Worm (Caenorhabditis elegans) whole organism, early embryonic: ENCODE data around the gene mrpl-22.

ENCODE experiments used
- B0310.2 ChIP-seq: sonication (generic microtip); optimal IDR thresholded peaks from 2 replicates; lab custom pipeline; 2016; ENCODE audit warnings: mild to moderate bottlenecking, missing genetic modification characterization, missing compliant biosample characterization
- F13C5.2 ChIP-seq: sonication (generic microtip); optimal IDR thresholded peaks from 2 replicates; lab custom pipeline; 2017; ENCODE audit warnings: mild to moderate bottlenecking, missing genetic modification characterization, inconsistent platforms, missing compliant biosample characterization
- aly-1 ChIP-seq: sonication (generic microtip); optimal IDR thresholded peaks from 2 replicates; lab custom pipeline; 2016; ENCODE audit warnings: missing genetic modification characterization, missing compliant biosample characterization
- ama-1 ChIP-seq: fragments of 150-350 bp; optimal IDR thresholded peaks from 2 replicates; lab custom pipeline; 2014
- ceh-13 ChIP-seq: fragments of 200-800 bp; sonication (Bioruptor generic); optimal IDR thresholded peaks from 2 replicates; lab custom pipeline; 2018; ENCODE audit warnings: mild to moderate bottlenecking, missing genetic modification characterization, missing compliant biosample characterization
- ceh-36 ChIP-seq: sonication (generic microtip); optimal IDR thresholded peaks from 2 replicates; lab custom pipeline; 2016; ENCODE audit warnings: missing genetic modification characterization, inconsistent platforms, missing compliant biosample characterization
- ets-7 ChIP-seq: sonication (generic microtip); optimal IDR thresholded peaks from 2 replicates; lab custom pipeline; 2016; ENCODE audit warnings: missing genotype, missing genetic modification characterization, missing compliant biosample characterization
- flt-1 ChIP-seq: fragments of 200-800 bp; sonication (Bioruptor generic); IDR thresholded peaks from 2 replicates; pipeline ENCODE4 v1.3.6; 2022; ENCODE audit warnings: missing genetic modification characterization, missing compliant biosample characterization
- hmbx-1 ChIP-seq: sonication (generic microtip); optimal IDR thresholded peaks from 2 replicates; lab custom pipeline; 2016; ENCODE audit warnings: mild to moderate bottlenecking, missing genetic modification characterization, missing compliant biosample characterization
- hmg-4 ChIP-seq: fragments of 200-800 bp; sonication (Bioruptor generic); optimal IDR thresholded peaks from 2 replicates; lab custom pipeline; 2018; ENCODE audit warnings: mild to moderate bottlenecking, missing genetic modification characterization, missing compliant biosample characterization
- hnd-1 ChIP-seq: sonication (generic microtip); optimal IDR thresholded peaks from 2 replicates; lab custom pipeline; 2016; ENCODE audit warnings: missing genetic modification characterization, missing compliant biosample characterization
- pes-1 ChIP-seq: fragments of 200-800 bp; sonication (Bioruptor generic); IDR thresholded peaks from 2 replicates; pipeline ENCODE4 v1.3.6; 2022; ENCODE audit warnings: missing genetic modification reagents, missing genetic modification characterization, missing compliant biosample characterization
- scrt-1 ChIP-seq: fragments of 200-800 bp; sonication (Bioruptor generic); IDR thresholded peaks from 2 replicates; pipeline ENCODE4 v1.3.6; 2022; ENCODE audit warnings: missing genetic modification characterization, missing compliant biosample characterization
- sea-1 ChIP-seq: fragments of 200-800 bp; sonication (Bioruptor generic); conservative IDR thresholded peaks from 2 replicates; pipeline ENCODE4 v1.3.6; 2022; ENCODE audit warnings: missing genetic modification characterization, missing compliant biosample characterization
- tbx-11 ChIP-seq: fragments of 200-800 bp; sonication (Bioruptor generic); IDR thresholded peaks from 2 replicates; pipeline ENCODE4 v1.3.6; 2022; ENCODE audit warnings: missing genetic modification characterization, missing compliant biosample characterization
- tbx-37 ChIP-seq: fragments of 200-800 bp; sonication (Bioruptor generic); conservative IDR thresholded peaks from 2 replicates; pipeline ENCODE4 v1.3.6; 2022; ENCODE audit warnings: missing genetic modification reagents, missing genetic modification characterization, missing compliant biosample characterization
- tra-4 ChIP-seq: sonication (generic microtip); optimal IDR thresholded peaks from 2 replicates; lab custom pipeline; 2017; ENCODE audit warnings: missing genetic modification characterization, missing compliant biosample characterization

The mrpl-22 gene

ce11 chrIII:10615166-10615565, at the start of gene mrpl-22:
Gene mrpl-22 (plus strand): TSS chrIII:10615466.
- TF ChIP-seq ceh-36: no peak
- no peak for TF ChIP-seq pes-1 (GFP tag; lab: Robert Waterston, UW)
- TF ChIP-seq tra-4 (tag; lab: Kevin White, UChicago): no peak
- no peak for TF ChIP-seq hnd-1 (tag; lab: Kevin White, UChicago)
- no peak for TF ChIP-seq aly-1 (tag; lab: Kevin White, UChicago)
- TF ChIP-seq tbx-37 (GFP tag; lab: Robert Waterston, UW): no peak
- no peak for TF ChIP-seq B0310.2 (tag; lab: Kevin White, UChicago)
- TF ChIP-seq tbx-11: no peak
- TF ChIP-seq ceh-13 (GFP tag; lab: Kevin White, UChicago): no peak
- TF ChIP-seq hmbx-1: no peak
- no peak for TF ChIP-seq sea-1 (GFP tag; lab: Robert Waterston, UW)
- no peak for TF ChIP-seq scrt-1 (GFP tag; lab: Robert Waterston, UW)
- no peak for TF ChIP-seq flt-1 (GFP tag; lab: Robert Waterston, UW)
- TF ChIP-seq ets-7 (tag; lab: Kevin White, UChicago): no peak

DNA sequence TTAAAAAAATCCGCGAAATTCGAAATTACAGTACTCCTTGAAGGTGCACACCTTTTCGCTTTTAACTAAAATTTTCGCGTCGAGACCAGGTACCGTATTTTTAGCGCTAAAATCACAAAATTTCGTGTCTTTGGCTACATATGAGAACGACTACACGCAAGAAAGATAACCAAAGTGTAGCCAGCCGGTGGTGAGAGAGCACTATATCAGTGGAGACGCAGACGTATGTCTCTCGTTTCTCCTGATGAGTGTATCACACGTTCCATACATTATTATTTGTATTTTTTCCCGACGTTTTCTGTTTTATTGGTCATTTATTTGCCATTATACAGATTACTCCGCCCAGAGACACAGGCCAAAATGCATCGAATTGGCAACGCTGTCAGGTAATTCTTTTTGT, 49.3 kb upstream of the mrpl-22 start, which contains the start of gene acdh-11:
Gene acdh-11 (plus strand): TSS at position 333 of the 400 bp plus-strand sequence.
- no peak for TF ChIP-seq ama-1 (lab: Kevin White, UChicago)
- TF ChIP-seq tbx-37 (GFP tag; lab: Robert Waterston, UW): no peak
- no peak for TF ChIP-seq flt-1 (GFP tag; lab: Robert Waterston, UW)
- no peak for TF ChIP-seq F13C5.2 (tag; lab: Kevin White, UChicago)
- TF ChIP-seq aly-1 (tag; lab: Kevin White, UChicago): no peak
- TF ChIP-seq hmg-4 (GFP tag; lab: Kevin White, UChicago): no peak
- TF ChIP-seq tbx-11: no peak
- no peak for TF ChIP-seq tra-4 (tag; lab: Kevin White, UChicago)
- no peak for TF ChIP-seq hmbx-1
- TF ChIP-seq hnd-1 (tag; lab: Kevin White, UChicago): no peak
- no peak for TF ChIP-seq scrt-1 (GFP tag; lab: Robert Waterston, UW)
- TF ChIP-seq ceh-36: no peak
- TF ChIP-seq pes-1 (GFP tag; lab: Robert Waterston, UW): no peak

ce11 chrIII:10569246-10569645, 46.0 kb upstream of the mrpl-22 start:
- TF ChIP-seq ama-1 (lab: Kevin White, UChicago): no peak
- TF ChIP-seq ets-7 (tag; lab: Kevin White, UChicago): no peak
- no peak for TF ChIP-seq B0310.2 (tag; lab: Kevin White, UChicago)
- TF ChIP-seq tbx-11: no peak

DNA sequence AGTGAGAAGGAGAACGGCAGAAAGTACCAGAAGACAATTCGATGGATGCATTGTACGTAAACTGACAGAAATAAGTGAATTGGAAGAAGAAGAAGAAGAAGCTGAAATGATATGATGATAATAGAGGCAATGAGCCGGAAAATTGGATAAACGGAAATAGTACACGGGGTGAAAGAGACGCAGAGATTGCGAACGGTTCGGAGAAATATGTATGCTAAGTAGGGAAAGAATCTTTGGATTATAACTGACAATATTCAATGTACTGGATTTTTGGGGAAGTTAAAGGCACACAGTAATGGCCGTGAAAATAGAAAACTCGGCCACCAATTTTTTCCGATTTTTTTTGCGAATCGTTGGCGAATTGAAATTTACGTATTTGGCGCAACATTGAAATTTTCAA, 39.9 kb upstream of the mrpl-22 start, which contains the start of gene Y45F3A.4:
Gene Y45F3A.4 (minus strand): TSS at position 101 of the 400 bp plus-strand sequence.
- TF ChIP-seq ama-1 (lab: Kevin White, UChicago) (no peak), flt-1 (GFP tag; lab: Robert Waterston, UW) (no peak), tbx-37 (GFP tag; lab: Robert Waterston, UW) (no peak), ceh-13 (GFP tag; lab: Kevin White, UChicago) (no peak), hnd-1 (tag; lab: Kevin White, UChicago) (no peak), tra-4 (tag; lab: Kevin White, UChicago) (no peak), F13C5.2 (tag; lab: Kevin White, UChicago) (no peak), aly-1 (tag; lab: Kevin White, UChicago) (no peak), scrt-1 (GFP tag; lab: Robert Waterston, UW) (no peak), hmg-4 (GFP tag; lab: Kevin White, UChicago) (no peak), pes-1 (GFP tag; lab: Robert Waterston, UW) (no peak), tbx-11 (no peak), B0310.2 (tag; lab: Kevin White, UChicago) (no peak), sea-1 (GFP tag; lab: Robert Waterston, UW) (no peak), hmbx-1 (no peak)

- no peak for TF ChIP-seq flt-1 (GFP tag; lab: Robert Waterston, UW)
- TF ChIP-seq hmg-4 (GFP tag; lab: Kevin White, UChicago): no peak
- TF ChIP-seq ceh-13 (GFP tag; lab: Kevin White, UChicago): no peak
- TF ChIP-seq ets-7 (tag; lab: Kevin White, UChicago): no peak
- no peak for TF ChIP-seq ceh-36
- TF ChIP-seq hmbx-1: no peak
- no peak for TF ChIP-seq aly-1 (tag; lab: Kevin White, UChicago)
- TF ChIP-seq pes-1 (GFP tag; lab: Robert Waterston, UW): no peak
- TF ChIP-seq tbx-11: no peak
- TF ChIP-seq tra-4 (tag; lab: Kevin White, UChicago): no peak
- no peak for TF ChIP-seq scrt-1 (GFP tag; lab: Robert Waterston, UW)
- no peak for TF ChIP-seq tbx-37 (GFP tag; lab: Robert Waterston, UW)
Observed at ce11 chrIII:10577782-10578181, 37.5 kb upstream of the mrpl-22 start.

DNA sequence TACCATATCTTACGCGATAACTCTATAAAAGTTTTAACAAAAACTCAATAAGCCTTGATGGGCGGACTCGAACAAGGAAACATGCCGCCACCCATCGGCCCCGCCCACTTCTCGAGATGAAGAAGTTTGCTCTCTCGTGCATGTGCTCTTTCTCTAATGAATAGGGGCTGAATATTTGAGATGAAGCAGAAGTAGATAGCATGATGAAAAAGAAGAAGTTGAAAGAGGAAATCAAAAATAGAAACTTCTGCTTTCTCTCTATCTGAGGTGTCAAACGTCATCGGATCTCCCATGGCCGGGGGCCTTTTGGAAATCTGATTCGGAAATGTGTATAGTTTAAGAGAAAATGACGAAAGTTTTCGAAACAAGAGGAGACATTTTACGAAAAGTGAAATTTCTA, 36.4 kb upstream of the mrpl-22 start:
- no peak for TF ChIP-seq hnd-1 (tag; lab: Kevin White, UChicago)
- no peak for TF ChIP-seq ets-7 (tag; lab: Kevin White, UChicago)
- TF ChIP-seq ceh-13 (GFP tag; lab: Kevin White, UChicago): no peak
- TF ChIP-seq scrt-1 (GFP tag; lab: Robert Waterston, UW): no peak
- TF ChIP-seq F13C5.2 (tag; lab: Kevin White, UChicago): no peak
- no peak for TF ChIP-seq B0310.2 (tag; lab: Kevin White, UChicago)
- no peak for TF ChIP-seq sea-1 (GFP tag; lab: Robert Waterston, UW)
- TF ChIP-seq ceh-36: no peak
- TF ChIP-seq hmbx-1: no peak
- TF ChIP-seq aly-1 (tag; lab: Kevin White, UChicago): no peak

- TF ChIP-seq sea-1 (GFP tag; lab: Robert Waterston, UW) (no peak), pes-1 (GFP tag; lab: Robert Waterston, UW) (no peak), flt-1 (GFP tag; lab: Robert Waterston, UW) (no peak), ama-1 (lab: Kevin White, UChicago) (no peak), ets-7 (tag; lab: Kevin White, UChicago) (no peak), tbx-11 (no peak), aly-1 (tag; lab: Kevin White, UChicago) (no peak), B0310.2 (tag; lab: Kevin White, UChicago) (no peak), hmg-4 (GFP tag; lab: Kevin White, UChicago) (no peak), F13C5.2 (tag; lab: Kevin White, UChicago) (no peak), tbx-37 (GFP tag; lab: Robert Waterston, UW) (no peak), hnd-1 (tag; lab: Kevin White, UChicago) (no peak), ceh-36 (no peak), ceh-13 (GFP tag; lab: Kevin White, UChicago) (no peak), hmbx-1 (no peak), scrt-1 (GFP tag; lab: Robert Waterston, UW) (no peak)
Observed at ce11 chrIII:10580206-10580605, 35.1 kb upstream of the mrpl-22 start.
